Fruit fly (Drosophila melanogaster) whole organism, wandering third instar larva: ENCODE results near the gene ato.

Experiments used
- Abd-B ChIP-seq: fragments of >200 bp; optimal IDR thresholded peaks from 2 replicates; lab custom pipeline; 2017; ENCODE audit warnings: missing biosample characterization, missing genetic modification characterization
- CG32264 ChIP-seq: fragments of 200-800 bp; sonication (Bioruptor generic); optimal IDR thresholded peaks from 2 replicates; lab custom pipeline; 2016; ENCODE audit warnings: missing biosample characterization, missing genetic modification characterization
- CG9705 ChIP-seq: fragments of 200-800 bp; sonication (Bioruptor generic); optimal IDR thresholded peaks from 2 replicates; lab custom pipeline; 2018; ENCODE audit warnings: missing biosample characterization, mild to moderate bottlenecking, missing genetic modification characterization
- CrebA ChIP-seq: fragments of 200-800 bp; sonication (Bioruptor generic); optimal IDR thresholded peaks from 2 replicates; lab custom pipeline; 2016; ENCODE audit warnings: missing biosample characterization, mild to moderate bottlenecking, missing genetic modification characterization, borderline replicate concordance
- Dfd ChIP-seq: fragments of >200 bp; optimal IDR thresholded peaks from 2 replicates; lab custom pipeline; 2017; ENCODE audit warnings: missing biosample characterization, missing genetic modification characterization
- GATAd ChIP-seq: sonication (Bioruptor generic); optimal IDR thresholded peaks from 2 replicates; lab custom pipeline; 2016; ENCODE audit warnings: missing biosample characterization, missing genetic modification characterization
- HLH106 ChIP-seq: fragments of 200-800 bp; optimal IDR thresholded peaks from 3 replicates; lab custom pipeline; 2019; ENCODE audit warnings: missing biosample characterization, mild to moderate bottlenecking, missing genetic modification characterization, moderate library complexity
- Hnf4 ChIP-seq: fragments of 200-800 bp; sonication (Bioruptor generic); optimal IDR thresholded peaks from 2 replicates; lab custom pipeline; 2016; ENCODE audit warnings: missing biosample characterization, mild to moderate bottlenecking, missing genetic modification characterization
- Hr83 ChIP-seq: fragments of 200-300 bp; sonication (Bioruptor generic); optimal IDR thresholded peaks from 2 replicates; lab custom pipeline; 2016; ENCODE audit warnings: missing biosample characterization, mild to moderate bottlenecking, missing genetic modification characterization, moderate library complexity; ENCODE audit not compliant: poor library complexity, severe bottlenecking
- Jra ChIP-seq: sonication (Bioruptor generic); optimal IDR thresholded peaks from 2 replicates; lab custom pipeline; 2016; ENCODE audit warnings: missing biosample characterization, missing genetic modification characterization
- Mio ChIP-seq: sonication (Bioruptor generic); optimal IDR thresholded peaks from 2 replicates; lab custom pipeline; 2016; ENCODE audit warnings: missing biosample characterization, missing genetic modification characterization
- Myc ChIP-seq: fragments of >200 bp; optimal IDR thresholded peaks from 2 replicates; lab custom pipeline; 2017
- N ChIP-seq: fragments of >200 bp; optimal IDR thresholded peaks from 2 replicates; lab custom pipeline; 2018; ENCODE audit warnings: missing biosample characterization, missing external identifiers, missing genetic modification characterization
- OdsH ChIP-seq: fragments of 200-800 bp; sonication (Bioruptor generic); optimal IDR thresholded peaks from 2 replicates; lab custom pipeline; 2016; ENCODE audit warnings: missing biosample characterization, mild to moderate bottlenecking, missing genetic modification characterization
- Rel ChIP-seq, 2 experiments: fragments of 200-800 bp; sonication (Bioruptor generic) in 1 of 2; optimal IDR thresholded peaks; 2 replicates in 1 of 2; 3 replicates in 1 of 2; lab custom pipeline; 2016 to 2019; ENCODE audit warnings: mild to moderate bottlenecking in 2 of 2, missing biosample characterization in 2 of 2, missing genetic modification characterization in 2 of 2, moderate library complexity in 1 of 2
- Sp1 ChIP-seq: fragments of 200-800 bp; sonication (Bioruptor generic); optimal IDR thresholded peaks from 3 replicates; lab custom pipeline; 2019; ENCODE audit warnings: missing biosample characterization, mild to moderate bottlenecking, missing genetic modification characterization, moderate library complexity
- Vsx2 ChIP-seq: fragments of 200-300, 225-300 bp; sonication (Bioruptor generic); optimal IDR thresholded peaks from 2 replicates; lab custom pipeline; 2018; ENCODE audit warnings: missing biosample characterization, missing genetic modification characterization; ENCODE audit not compliant: partially characterized antibody
- br ChIP-seq: fragments of 200-800 bp; sonication (Bioruptor generic); optimal IDR thresholded peaks from 2 replicates; lab custom pipeline; 2016; ENCODE audit warnings: missing biosample characterization, missing genetic modification characterization
- brk ChIP-seq: fragments of 200-800 bp; sonication (Bioruptor generic); optimal IDR thresholded peaks from 2 replicates; lab custom pipeline; 2016; ENCODE audit warnings: missing biosample characterization, mild to moderate bottlenecking, missing genetic modification characterization
- dl ChIP-seq, 2 experiments: fragments of 175-275, 200-275 bp in 1 of 2; fragments of 200-275 bp in 1 of 2; sonication (Bioruptor generic); optimal IDR thresholded peaks; lab custom pipeline; 2018; ENCODE audit warnings: mild to moderate bottlenecking in 2 of 2, missing biosample characterization in 2 of 2, missing genetic modification characterization in 2 of 2, moderate library complexity in 2 of 2; ENCODE audit not compliant: partially characterized antibody in 2 of 2, insufficient read depth in 1 of 2
- dmrt93B ChIP-seq: fragments of 200-800 bp; sonication (Bioruptor generic); optimal IDR thresholded peaks from 2 replicates; lab custom pipeline; 2018; ENCODE audit warnings: missing biosample characterization, mild to moderate bottlenecking, missing genetic modification characterization
- dsf ChIP-seq: sonication (Bioruptor generic); optimal IDR thresholded peaks from 2 replicates; lab custom pipeline; 2016; ENCODE audit warnings: missing biosample characterization, missing genetic modification characterization, borderline replicate concordance
- ey ChIP-seq: fragments of 200-800 bp; sonication (Bioruptor generic); optimal IDR thresholded peaks from 2 replicates; lab custom pipeline; 2016; ENCODE audit warnings: missing biosample characterization, missing genetic modification characterization
- foxo ChIP-seq, 2 experiments: fragments of 200-800 bp; sonication (Bioruptor generic); optimal IDR thresholded peaks; 2 replicates in 1 of 2; 3 replicates in 1 of 2; lab custom pipeline; 2016 to 2017; ENCODE audit warnings: missing biosample characterization in 2 of 2, missing genetic modification characterization in 2 of 2
- fru ChIP-seq: fragments of 200-800 bp; sonication (Bioruptor generic); optimal IDR thresholded peaks from 3 replicates; lab custom pipeline; 2016; ENCODE audit warnings: missing biosample characterization, mild to moderate bottlenecking, missing genetic modification characterization
- h ChIP-seq: fragments of 200-800 bp; sonication (Bioruptor generic); optimal IDR thresholded peaks from 3 replicates; lab custom pipeline; 2016; ENCODE audit warnings: missing biosample characterization, mild to moderate bottlenecking, missing genetic modification characterization
- jim ChIP-seq: fragments of 175-275, 200-325 bp; sonication (Bioruptor generic); optimal IDR thresholded peaks from 2 replicates; lab custom pipeline; 2016; ENCODE audit warnings: missing biosample characterization, mild to moderate bottlenecking, missing genetic modification characterization
- lola ChIP-seq: fragments of >200 bp; optimal IDR thresholded peaks from 2 replicates; lab custom pipeline; 2017; ENCODE audit warnings: missing biosample characterization, missing genetic modification characterization
- pan ChIP-seq: fragments of >200 bp; optimal IDR thresholded peaks from 2 replicates; lab custom pipeline; 2017
- psq ChIP-seq: fragments of 200-800 bp; sonication (Bioruptor generic); optimal IDR thresholded peaks from 3 replicates; lab custom pipeline; 2017; ENCODE audit warnings: missing biosample characterization, mild to moderate bottlenecking, missing genetic modification characterization, moderate library complexity
- rgr ChIP-seq: fragments of 200-800 bp; sonication (Bioruptor generic); optimal IDR thresholded peaks from 3 replicates; lab custom pipeline; 2016; ENCODE audit warnings: missing biosample characterization, mild to moderate bottlenecking, missing genetic modification characterization
- sage ChIP-seq: fragments of 200-800 bp; sonication (Bioruptor generic); optimal IDR thresholded peaks from 2 replicates; lab custom pipeline; 2016; ENCODE audit warnings: missing biosample characterization, mild to moderate bottlenecking, missing genetic modification characterization
- sv ChIP-seq: fragments of 200-800 bp; sonication (Bioruptor generic); optimal IDR thresholded peaks from 3 replicates; lab custom pipeline; 2016; ENCODE audit warnings: missing biosample characterization, missing genetic modification characterization
- tai ChIP-seq: sonication (Bioruptor generic); optimal IDR thresholded peaks from 2 replicates; lab custom pipeline; 2016; ENCODE audit warnings: missing biosample characterization, missing genetic modification characterization
- usp ChIP-seq: fragments of >200 bp; optimal IDR thresholded peaks from 2 replicates; lab custom pipeline; 2017; ENCODE audit warnings: missing biosample characterization, missing genetic modification characterization
- woc ChIP-seq: sonication (Bioruptor generic); optimal IDR thresholded peaks from 2 replicates; lab custom pipeline; 2016; ENCODE audit warnings: missing biosample characterization, mild to moderate bottlenecking, missing genetic modification characterization

Gene ato

dm6 chr3R:8243720-8244119 lies 34.1 kb upstream of the ato start, which contains the start of the genes CG9636, CG18749 and CG33722:
TSS of gene CG9636 (minus strand) at chr3R:8243792.
TSS of gene CG18749 (plus strand) at chr3R:8244055.
TSS of gene CG33722 (plus strand) at chr3R:8244055.
- peak; percentile 67 for TF ChIP-seq ey (GFP tag; lab: Kevin White, UChicago)
- peak; percentile 81 for TF ChIP-seq Jra (GFP tag; lab: Kevin White, UChicago)
- TF ChIP-seq dl (GFP tag; optimal IDR thresholded peaks at IDR 0.05; lab: Kevin White, UChicago; ENCODE audit: insufficient read depth in 1 of 2, partially characterized antibody in 2 of 2) = no peak
- peak; percentile 67 for TF ChIP-seq Sp1
- TF ChIP-seq sv (GFP tag; lab: Kevin White, UChicago) = peak; percentile 62
- no peak for TF ChIP-seq usp (GFP tag; lab: Kevin White, UChicago)
- peak; percentile 83 for TF ChIP-seq rgr (GFP tag; lab: Kevin White, UChicago)
- peak; percentile 23 to 80 for TF ChIP-seq foxo (GFP tag; optimal IDR thresholded peaks at IDR 0.05; lab: Kevin White, UChicago)
- TF ChIP-seq sage = peak; percentile 83
- TF ChIP-seq brk (GFP tag; lab: Kevin White, UChicago) = peak; percentile 93
- TF ChIP-seq br = peak; percentile 73
- TF ChIP-seq Hnf4 = peak; percentile 89
- TF ChIP-seq CG32264 (GFP tag; lab: Kevin White, UChicago) = peak; percentile 40
- peak; percentile 70 for TF ChIP-seq fru (GFP tag; lab: Kevin White, UChicago)
- TF ChIP-seq Myc (lab: Kevin White, UChicago) = peak; percentile 36
- TF ChIP-seq CG9705 (GFP tag; lab: Kevin White, UChicago) = peak; percentile 50
- TF ChIP-seq Hr83 (GFP tag; lab: Kevin White, UChicago) = no peak
- peak; percentile 89 for TF ChIP-seq h (GFP tag; lab: Kevin White, UChicago)
- no peak for TF ChIP-seq tai
- no peak for TF ChIP-seq Mio (GFP tag; lab: Kevin White, UChicago)
- peak; percentile 70 for TF ChIP-seq woc (GFP tag; lab: Kevin White, UChicago)
- peak; percentile 81 for TF ChIP-seq OdsH
- peak; percentile 81 for TF ChIP-seq psq (GFP tag; lab: Kevin White, UChicago)
- TF ChIP-seq GATAd (GFP tag; lab: Kevin White, UChicago) = no peak
- TF ChIP-seq HLH106 (tag; lab: Kevin White, UChicago) = peak; percentile 72
- no peak for TF ChIP-seq lola
- TF ChIP-seq dsf (GFP tag; lab: Kevin White, UChicago) = peak; percentile 71
- peak; percentile 62 for TF ChIP-seq Rel (GFP tag; optimal IDR thresholded peaks at IDR 0.05; lab: Kevin White, UChicago)
- peak; percentile 87 for TF ChIP-seq Rel (tag; optimal IDR thresholded peaks at IDR 0.05; lab: Kevin White, UChicago)
- no peak for TF ChIP-seq dmrt93B (GFP tag; lab: Kevin White, UChicago)
- TF ChIP-seq pan (lab: Kevin White, UChicago) = no peak
- TF ChIP-seq, all 38 proteins: peak for 21

DNA sequence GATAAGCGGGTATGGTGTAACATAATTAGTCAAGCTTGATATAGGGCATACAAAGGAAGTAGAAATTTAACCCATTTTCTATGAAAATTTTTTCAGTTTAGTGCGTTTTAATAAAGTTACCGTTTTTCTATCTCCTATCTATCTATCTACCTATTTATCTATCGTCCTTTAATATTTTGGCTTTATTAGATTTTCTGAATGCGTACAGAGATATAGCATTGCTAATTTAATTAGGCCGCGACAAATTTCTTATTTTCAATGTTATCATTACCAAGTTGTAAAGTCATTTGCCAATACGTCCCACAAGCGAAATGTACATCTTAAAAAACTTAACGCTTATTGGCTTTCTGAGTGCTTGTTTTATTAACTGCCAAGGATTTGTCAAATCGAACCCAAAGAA lies 29.7 kb upstream of the ato start, which contains the start of gene CG15864:
Gene CG15864, plus strand, starts transcription at position 301 of the 400 bp plus-strand sequence.
- TF ChIP-seq OdsH (no peak), CrebA (GFP tag; lab: Kevin White, UChicago) (no peak), sage (no peak), Sp1 (no peak), GATAd (GFP tag; lab: Kevin White, UChicago) (no peak), dsf (GFP tag; lab: Kevin White, UChicago) (no peak), dmrt93B (GFP tag; lab: Kevin White, UChicago) (no peak), foxo (GFP tag; optimal IDR thresholded peaks at IDR 0.05; lab: Kevin White, UChicago) (no peak), N (GFP tag; lab: Kevin White, UChicago) (no peak), ey (GFP tag; lab: Kevin White, UChicago) (no peak), lola (no peak), fru (GFP tag; lab: Kevin White, UChicago) (no peak), Rel (GFP tag; optimal IDR thresholded peaks at IDR 0.05; lab: Kevin White, UChicago) (no peak), Rel (tag; optimal IDR thresholded peaks at IDR 0.05; lab: Kevin White, UChicago) (no peak), brk (GFP tag; lab: Kevin White, UChicago) (no peak), HLH106 (tag; lab: Kevin White, UChicago) (no peak), Abd-B (no peak), psq (GFP tag; lab: Kevin White, UChicago) (no peak), dl (GFP tag; optimal IDR thresholded peaks at IDR 0.05; lab: Kevin White, UChicago; ENCODE audit: insufficient read depth in 1 of 2, partially characterized antibody in 2 of 2) (no peak), Dfd (GFP tag; lab: Kevin White, UChicago) (no peak)

- no peak for TF ChIP-seq woc (GFP tag; lab: Kevin White, UChicago)
- TF ChIP-seq br = no peak
- TF ChIP-seq usp (GFP tag; lab: Kevin White, UChicago) = no peak
- no peak for TF ChIP-seq jim (GFP tag; lab: Kevin White, UChicago)
- no peak for TF ChIP-seq foxo (GFP tag; optimal IDR thresholded peaks at IDR 0.05; lab: Kevin White, UChicago)
- no peak for TF ChIP-seq tai
- no peak for TF ChIP-seq OdsH
- TF ChIP-seq HLH106 (tag; lab: Kevin White, UChicago) = no peak
- TF ChIP-seq CG9705 (GFP tag; lab: Kevin White, UChicago) = no peak
- TF ChIP-seq Vsx2 (GFP tag; lab: Kevin White, UChicago) = no peak
These were observed 27.6 kb upstream of the ato start, which contains the start of gene mtg for dm6 chr3R:8250166-8250733. TSS of gene mtg (plus strand) at chr3R:8250497.
